Fruit fly (Drosophila melanogaster): ENCODE measurements around the gene CG2182.
A peak's percentile ranks its signal among the peaks of the same experiment; 100 is the strongest.

- TF ChIP-seq eg (GFP tag; IDR thresholded peaks at IDR 0.05) (peak; percentile 43; the same call in 1 of the 3 replicates), CG34406 (GFP tag; optimal IDR thresholded peaks at IDR 0.05) (no peak), CG6792 (GFP tag; optimal IDR thresholded peaks at IDR 0.05) (no peak), Lpt (GFP tag; optimal IDR thresholded peaks at IDR 0.05) (no peak), dsx (GFP tag; optimal IDR thresholded peaks at IDR 0.05; ENCODE audit: poor library complexity, severe bottlenecking) (no peak), Ets21C (GFP tag; optimal IDR thresholded peaks at IDR 0.05) (no peak)
Observed at dm6 chr3R:5672658-5673217, 13.0 kb upstream of the CG2182 start.

Measured in whole organism, prepupa.